Worm (Caenorhabditis elegans) whole organism, L4 larva: Measurements from ENCODE around the gene F10D7.5.
A peak's percentile ranks its signal among the peaks of the same experiment; 100 is the strongest.

ENCODE experiments used
- D1046.2 ChIP-seq: fragments of 200-800 bp; sonication (Bioruptor generic); IDR thresholded peaks from 2 replicates; pipeline ENCODE4 v1.3.6; 2022; ENCODE audit warnings: missing genetic modification characterization, missing compliant biosample characterization
- F10B5.3 ChIP-seq: sonication (generic microtip); optimal IDR thresholded peaks from 2 replicates; lab custom pipeline; 2016; ENCODE audit warnings: mild to moderate bottlenecking, missing genetic modification characterization, missing compliant biosample characterization
- F26F4.8 ChIP-seq: fragments of 200-800 bp; sonication (Bioruptor generic); conservative IDR thresholded peaks from 2 replicates; pipeline ENCODE4 v1.3.6; 2022; ENCODE audit warnings: missing genetic modification characterization, missing compliant biosample characterization
- F37D6.2 ChIP-seq: sonication (generic microtip); optimal IDR thresholded peaks from 2 replicates; lab custom pipeline; 2016; ENCODE audit warnings: mild to moderate bottlenecking, missing genetic modification characterization, missing compliant biosample characterization
- F44E2.7 ChIP-seq: fragments of 200-800 bp; sonication (Bioruptor generic); IDR thresholded peaks from 2 replicates; pipeline ENCODE4 v2.1.2; 2022; ENCODE audit warnings: missing genetic modification characterization, missing compliant biosample characterization
- R02D3.7 ChIP-seq: fragments of 150-350 bp; sonication (generic microtip); optimal IDR thresholded peaks from 3 replicates; lab custom pipeline; 2014; ENCODE audit warnings: missing biosample characterization, missing genetic modification characterization
- Y48G9A.11 ChIP-seq: fragments of 200-800 bp; sonication (Bioruptor generic); IDR thresholded peaks from 2 replicates; pipeline ENCODE4 v1.3.6; 2022; ENCODE audit warnings: missing genetic modification reagents, missing genetic modification characterization, missing compliant biosample characterization
- ZK337.2 ChIP-seq: fragments of 200-800 bp; sonication (Bioruptor generic); IDR thresholded peaks from 2 replicates; pipeline ENCODE4 v1.3.6; 2022; ENCODE audit warnings: missing genetic modification reagents, missing genetic modification characterization, missing compliant biosample characterization
- ZK546.5 ChIP-seq, 2 experiments: sonication (generic microtip); optimal IDR thresholded peaks; 2 replicates each; lab custom pipeline; 2017; ENCODE audit warnings: missing biosample characterization in 2 of 2, missing genetic modification characterization in 2 of 2
- aha-1 ChIP-seq: fragments of 150-350 bp; peaks from one replicate; lab custom pipeline; 2014; ENCODE audit warnings: missing biosample characterization, missing genetic modification characterization
- ama-1 ChIP-seq: fragments of 150-350 bp; optimal IDR thresholded peaks from 2 replicates; lab custom pipeline; 2014; ENCODE audit warnings: inconsistent platforms, mixed read lengths
- arid-1 ChIP-seq: fragments of 200-800 bp; sonication (Bioruptor generic); conservative IDR thresholded peaks from 2 replicates; pipeline ENCODE4 v1.3.6; 2022; ENCODE audit warnings: missing genetic modification reagents, missing genetic modification characterization, missing compliant biosample characterization
- attf-4 ChIP-seq: sonication (generic microtip); optimal IDR thresholded peaks from 3 replicates; lab custom pipeline; 2017; ENCODE audit warnings: missing biosample characterization, missing genetic modification characterization
- ceh-20 ChIP-seq: fragments of 200-800 bp; sonication (Bioruptor generic); IDR thresholded peaks from 2 replicates; pipeline ENCODE4 v1.3.6; 2022; ENCODE audit warnings: missing genetic modification reagents, missing genetic modification characterization, missing compliant biosample characterization
- ceh-28 ChIP-seq: fragments of 150-350 bp; optimal IDR thresholded peaks from 2 replicates; lab custom pipeline; 2014; ENCODE audit warnings: missing biosample characterization, missing genetic modification reagents, missing genetic modification characterization
- cey-2 ChIP-seq: sonication (generic microtip); optimal IDR thresholded peaks from 3 replicates; lab custom pipeline; 2017; ENCODE audit warnings: missing genetic modification characterization, mild to moderate bottlenecking, missing compliant biosample characterization, antibody characterized with exemption, borderline replicate concordance; ENCODE audit not compliant: insufficient read depth
- ctbp-1 ChIP-seq: fragments of 200-800 bp; sonication (Bioruptor generic); IDR thresholded peaks from 2 replicates; pipeline ENCODE4 v1.3.6; 2022; ENCODE audit warnings: missing genetic modification reagents, missing genetic modification characterization, missing compliant biosample characterization
- daf-12 ChIP-seq: fragments of 150-350 bp; optimal IDR thresholded peaks from 2 replicates; lab custom pipeline; 2014; ENCODE audit warnings: missing biosample characterization, missing genetic modification reagents, missing genetic modification characterization
- daf-19 ChIP-seq: fragments of 200-800 bp; sonication (Bioruptor generic); conservative IDR thresholded peaks from 2 replicates; pipeline ENCODE4 v1.3.6; 2022; ENCODE audit warnings: missing genetic modification characterization, missing compliant biosample characterization
- dmd-6 ChIP-seq: fragments of 200-800 bp; sonication (Bioruptor generic); IDR thresholded peaks from 2 replicates; pipeline ENCODE4 v1.3.6; 2022; ENCODE audit warnings: missing genetic modification reagents, missing genetic modification characterization, missing compliant biosample characterization
- dmd-9 ChIP-seq: fragments of 200-800 bp; sonication (Bioruptor generic); IDR thresholded peaks from 2 replicates; pipeline ENCODE4 v1.3.6; 2022; ENCODE audit warnings: missing genetic modification reagents, missing genetic modification characterization, missing compliant biosample characterization
- dpl-1 ChIP-seq: fragments of 150-350 bp; optimal IDR thresholded peaks from 2 replicates; lab custom pipeline; 2014; ENCODE audit warnings: missing biosample characterization, missing genetic modification reagents, missing genetic modification characterization
- duxl-1 ChIP-seq: sonication (generic microtip); optimal IDR thresholded peaks from 2 replicates; lab custom pipeline; 2016; ENCODE audit warnings: mild to moderate bottlenecking, missing genetic modification characterization, moderate library complexity, missing compliant biosample characterization; ENCODE audit not compliant: poor library complexity
- egl-43 ChIP-seq: fragments of 200-800 bp; sonication (Bioruptor generic); IDR thresholded peaks from 2 replicates; pipeline ENCODE4 v1.3.6; 2022; ENCODE audit warnings: missing genetic modification reagents, missing genetic modification characterization, missing compliant biosample characterization
- gei-8 ChIP-seq: fragments of 200-800 bp; sonication (Bioruptor generic); optimal IDR thresholded peaks from 2 replicates; lab custom pipeline; 2018; ENCODE audit warnings: mild to moderate bottlenecking, missing genetic modification characterization, missing compliant biosample characterization
- hmg-1.1 ChIP-seq: fragments of 200-800 bp; sonication (Bioruptor generic); IDR thresholded peaks from 2 replicates; pipeline ENCODE4 v1.3.6; 2022; ENCODE audit warnings: missing genetic modification reagents, missing genetic modification characterization, missing compliant biosample characterization
- lin-1 ChIP-seq: fragments of 200-800 bp; sonication (Bioruptor generic); IDR thresholded peaks from 2 replicates; pipeline ENCODE4 v1.3.6; 2022; ENCODE audit warnings: missing genetic modification reagents, missing genetic modification characterization, missing compliant biosample characterization
- lin-15B ChIP-seq: fragments of 150-350 bp; sonication (generic microtip); optimal IDR thresholded peaks from 3 replicates; lab custom pipeline; 2014; ENCODE audit warnings: missing biosample characterization, missing genetic modification characterization
- lin-29 ChIP-seq: fragments of 200-800 bp; sonication (Bioruptor generic); IDR thresholded peaks from 2 replicates; pipeline ENCODE4 v1.3.6; 2022; ENCODE audit warnings: missing genetic modification reagents, missing genetic modification characterization, missing compliant biosample characterization
- lin-39 ChIP-seq: fragments of 150-350 bp; optimal IDR thresholded peaks from 2 replicates; lab custom pipeline; 2014; ENCODE audit warnings: missing biosample characterization, missing genetic modification reagents, missing genetic modification characterization
- lir-3 ChIP-seq: sonication (generic microtip); optimal IDR thresholded peaks from 2 replicates; lab custom pipeline; 2016; ENCODE audit warnings: mild to moderate bottlenecking, missing genetic modification characterization, missing compliant biosample characterization
- madf-5 ChIP-seq, 2 experiments: fragments of 200-800 bp; sonication (Bioruptor generic); IDR thresholded peaks; 2 replicates each; pipeline ENCODE4 v1.3.6; 2022; ENCODE audit warnings: missing compliant biosample characterization in 2 of 2, missing genetic modification characterization in 2 of 2
- madf-9 ChIP-seq: fragments of 200-800 bp; sonication (Bioruptor generic); conservative IDR thresholded peaks from 2 replicates; pipeline ENCODE4 v1.3.6; 2022; ENCODE audit warnings: missing genetic modification reagents, missing genetic modification characterization, missing compliant biosample characterization
- nhr-10 ChIP-seq: fragments of 150-350 bp; optimal IDR thresholded peaks from 2 replicates; lab custom pipeline; 2014; ENCODE audit warnings: missing biosample characterization, missing genetic modification characterization
- nhr-102 ChIP-seq: sonication (generic microtip); optimal IDR thresholded peaks from 2 replicates; lab custom pipeline; 2016; ENCODE audit warnings: mild to moderate bottlenecking, missing genetic modification characterization, moderate library complexity, missing compliant biosample characterization
- nhr-11 ChIP-seq: fragments of 150-350 bp; optimal IDR thresholded peaks from 2 replicates; lab custom pipeline; 2014; ENCODE audit warnings: missing biosample characterization, missing genetic modification characterization
- nhr-28 ChIP-seq: fragments of 150-350 bp; optimal IDR thresholded peaks from 2 replicates; lab custom pipeline; 2014; ENCODE audit warnings: missing biosample characterization, missing genetic modification characterization
- nhr-48 ChIP-seq: sonication (generic microtip); optimal IDR thresholded peaks from 2 replicates; lab custom pipeline; 2016; ENCODE audit warnings: mild to moderate bottlenecking, missing genetic modification characterization, missing compliant biosample characterization
- nhr-6 ChIP-seq: fragments of 150-350 bp; optimal IDR thresholded peaks from 2 replicates; lab custom pipeline; 2014; ENCODE audit warnings: missing biosample characterization, missing genetic modification characterization
- nhr-76 ChIP-seq: fragments of 150-350 bp; optimal IDR thresholded peaks from 2 replicates; lab custom pipeline; 2014; ENCODE audit warnings: missing biosample characterization, missing genetic modification characterization
- pha-4 ChIP-seq, 2 experiments: fragments of 150-350 bp in 1 of 2; fragments of 200-800 bp in 1 of 2; sonication (Bioruptor generic) in 1 of 2; IDR thresholded peaks in 1 of 2; optimal IDR thresholded peaks in 1 of 2; 2 replicates each; pipeline versions ENCODE4 v1.3.6 to Lab custom; 2014 to 2022; ENCODE audit warnings: missing genetic modification characterization in 2 of 2, missing genetic modification reagents in 2 of 2, missing biosample characterization in 1 of 2, missing compliant biosample characterization in 1 of 2
- pqm-1 ChIP-seq: sonication (generic microtip); optimal IDR thresholded peaks from 2 replicates; lab custom pipeline; 2017; ENCODE audit warnings: missing biosample characterization, missing genetic modification characterization
- rbr-2 ChIP-seq: sonication (generic microtip); optimal IDR thresholded peaks from 2 replicates; lab custom pipeline; 2016; ENCODE audit warnings: missing genotype, missing genetic modification characterization, missing compliant biosample characterization
- skn-1 ChIP-seq: fragments of 150-350 bp; optimal IDR thresholded peaks from 2 replicates; lab custom pipeline; 2014; ENCODE audit warnings: missing biosample characterization, missing genetic modification characterization
- snpc-4 ChIP-seq: fragments of 150-350 bp; optimal IDR thresholded peaks from 2 replicates; lab custom pipeline; 2014; ENCODE audit warnings: missing biosample characterization, missing genetic modification characterization
- spr-1 ChIP-seq: sonication (generic microtip); optimal IDR thresholded peaks from 2 replicates; lab custom pipeline; 2016; ENCODE audit warnings: mild to moderate bottlenecking, missing genetic modification characterization, missing compliant biosample characterization
- vab-7 ChIP-seq: fragments of 200-800 bp; sonication (Bioruptor generic); IDR thresholded peaks from 2 replicates; pipeline ENCODE4 v1.3.6; 2022; ENCODE audit warnings: missing genetic modification reagents, missing genetic modification characterization, missing compliant biosample characterization
- zag-1 ChIP-seq: fragments of 150-350 bp; optimal IDR thresholded peaks from 2 replicates; lab custom pipeline; 2014; ENCODE audit warnings: missing biosample characterization, missing genetic modification characterization
- zfp-3 ChIP-seq: fragments of 200-800 bp; sonication (Bioruptor generic); conservative IDR thresholded peaks from 2 replicates; pipeline ENCODE4 v1.3.6; 2022; ENCODE audit warnings: missing genetic modification reagents, missing genetic modification characterization, missing compliant biosample characterization
- zip-2 ChIP-seq: fragments of 150-350 bp; optimal IDR thresholded peaks from 2 replicates; lab custom pipeline; 2014; ENCODE audit warnings: missing biosample characterization, missing genetic modification characterization
- ztf-7 ChIP-seq: fragments of 150-350 bp; optimal IDR thresholded peaks from 2 replicates; lab custom pipeline; 2014; ENCODE audit warnings: missing biosample characterization, missing genetic modification characterization

Gene F10D7.5

ce11 chrX:17420585-17421459, 29.4 kb upstream of the F10D7.5 start (continued):
- TF ChIP-seq nhr-10 (tag; lab: Kevin White, UChicago): no peak
- no peak for TF ChIP-seq nhr-28
- no peak for TF ChIP-seq dpl-1 (GFP tag; lab: Kevin White, UChicago)
- no peak for TF ChIP-seq ZK337.2
- no peak for TF ChIP-seq madf-9 (GFP tag; lab: Robert Waterston, UW)
- TF ChIP-seq nhr-11 (tag; lab: Kevin White, UChicago): no peak
- TF ChIP-seq vab-7: no peak
- TF ChIP-seq ceh-28: no peak
- no peak for TF ChIP-seq zip-2 (tag; lab: Kevin White, UChicago)
- no peak for TF ChIP-seq pha-4 (GFP tag; IDR thresholded peaks at IDR 0.05; lab: Robert Waterston, UW)
- no peak for TF ChIP-seq pha-4 (tag; optimal IDR thresholded peaks at IDR 0.05; lab: Kevin White, UChicago)
- TF ChIP-seq F44E2.7: no peak
- TF ChIP-seq daf-19 (GFP tag; lab: Robert Waterston, UW): no peak
- no peak for TF ChIP-seq duxl-1 (tag; lab: Kevin White, UChicago)
- no peak for TF ChIP-seq arid-1 (GFP tag; lab: Robert Waterston, UW)
- TF ChIP-seq F37D6.2 (tag; lab: Kevin White, UChicago): no peak
- TF ChIP-seq D1046.2 (GFP tag; lab: Robert Waterston, UW): 0 out of 2 replicates have a peak, but pooled peaks have one; percentile 5
- no peak for TF ChIP-seq snpc-4
- TF ChIP-seq ZK546.5 (tag; optimal IDR thresholded peaks at IDR 0.05; lab: Kevin White, UChicago): no peak
- no peak for TF ChIP-seq attf-4 (tag; lab: Kevin White, UChicago)
- peak; percentile 36; the same call in 1 of the 2 replicates for TF ChIP-seq ctbp-1 (GFP tag; lab: Robert Waterston, UW)
- TF ChIP-seq rbr-2 (tag; lab: Kevin White, UChicago): no peak
- TF ChIP-seq egl-43: peak; percentile 63; the same call in 1 of the 2 replicates
- no peak for TF ChIP-seq spr-1 (tag; lab: Kevin White, UChicago)
- no peak for TF ChIP-seq hmg-1.1 (GFP tag; lab: Robert Waterston, UW)
- TF ChIP-seq madf-5 (GFP tag; IDR thresholded peaks at IDR 0.05; lab: Robert Waterston, UW): no peak
- no peak for TF ChIP-seq lin-15B (tag; lab: Kevin White, UChicago)
- TF ChIP-seq cey-2: no peak
- no peak for TF ChIP-seq gei-8 (GFP tag; lab: Kevin White, UChicago)
- TF ChIP-seq zag-1: no peak
- TF ChIP-seq dmd-9 (GFP tag; lab: Robert Waterston, UW): no peak
- TF ChIP-seq nhr-48 (tag; lab: Kevin White, UChicago): peak; percentile 59
- TF ChIP-seq F10B5.3 (tag; lab: Kevin White, UChicago): no peak
- peak; percentile 21; the same call in 1 of the 2 replicates for TF ChIP-seq lin-29 (GFP tag; lab: Robert Waterston, UW)
- TF ChIP-seq R02D3.7 (tag; lab: Kevin White, UChicago): no peak
- peak; percentile 43 for TF ChIP-seq nhr-102 (tag; lab: Kevin White, UChicago)
- no peak for TF ChIP-seq F26F4.8 (GFP tag; lab: Robert Waterston, UW)
- no peak for TF ChIP-seq ceh-20 (GFP tag; lab: Robert Waterston, UW)
- peak; percentile 15 for TF ChIP-seq nhr-6 (tag; lab: Kevin White, UChicago)
- peak; percentile 98 for TF ChIP-seq aha-1
- TF ChIP-seq lin-39 (tag; lab: Kevin White, UChicago): no peak
- TF ChIP-seq ztf-7 (tag; lab: Kevin White, UChicago): no peak
- no peak for TF ChIP-seq nhr-76 (tag; lab: Kevin White, UChicago)
- peak; percentile 95 for TF ChIP-seq ama-1 (lab: Kevin White, UChicago)
- TF ChIP-seq pqm-1: no peak
- no peak for TF ChIP-seq lir-3 (tag; lab: Kevin White, UChicago)
- TF ChIP-seq lin-1 (GFP tag; lab: Robert Waterston, UW): no peak
- TF ChIP-seq zfp-3 (GFP tag; lab: Robert Waterston, UW): no peak
- no peak for TF ChIP-seq Y48G9A.11 (GFP tag; lab: Robert Waterston, UW)
- TF ChIP-seq daf-12 (tag; lab: Kevin White, UChicago): no peak
- no peak for TF ChIP-seq dmd-6 (GFP tag; lab: Robert Waterston, UW)
- TF ChIP-seq skn-1 (tag; lab: Kevin White, UChicago): no peak
